Worm (Caenorhabditis elegans) whole organism, mixed stage, embryonic: ENCODE data around the gene srv-9.
A peak's percentile ranks its signal among the peaks of the same experiment; 100 is the strongest.

Experiments used
- M03D4.4 ChIP-seq: sonication (generic microtip); optimal IDR thresholded peaks from 2 replicates; lab custom pipeline; 2017; ENCODE audit warnings: mild to moderate bottlenecking, missing genetic modification characterization, missing compliant biosample characterization
- bed-3 ChIP-seq: fragments of 200-800 bp; sonication (Bioruptor generic); optimal IDR thresholded peaks from 3 replicates; lab custom pipeline; 2018; ENCODE audit warnings: mild to moderate bottlenecking, missing genetic modification characterization, moderate library complexity, missing compliant biosample characterization
- ceh-43 ChIP-seq: fragments of 200-800 bp; sonication (Bioruptor generic); optimal IDR thresholded peaks from 2 replicates; lab custom pipeline; 2018; ENCODE audit warnings: mild to moderate bottlenecking, missing genetic modification characterization, moderate library complexity, missing compliant biosample characterization
- ceh-83 ChIP-seq: fragments of 200-800 bp; sonication (Bioruptor generic); optimal IDR thresholded peaks from 2 replicates; lab custom pipeline; 2018; ENCODE audit warnings: mild to moderate bottlenecking, missing genetic modification characterization, missing compliant biosample characterization
- cnd-1 ChIP-seq: fragments of 200-800 bp; sonication (Bioruptor generic); optimal IDR thresholded peaks from 2 replicates; lab custom pipeline; 2018; ENCODE audit warnings: mild to moderate bottlenecking, missing genetic modification characterization, missing compliant biosample characterization
- elt-1 ChIP-seq: sonication (generic microtip); optimal IDR thresholded peaks from 2 replicates; lab custom pipeline; 2017; ENCODE audit warnings: missing genetic modification characterization, mild to moderate bottlenecking, missing compliant biosample characterization, antibody characterized with exemption, moderate library complexity, borderline replicate concordance; ENCODE audit not compliant: insufficient read depth
- elt-3 ChIP-seq: fragments of 150-350 bp; optimal IDR thresholded peaks from 2 replicates; lab custom pipeline; 2014; ENCODE audit warnings: missing biosample characterization, missing genetic modification characterization
- ham-2 ChIP-seq: fragments of 200-800 bp; sonication (Bioruptor generic); optimal IDR thresholded peaks from 2 replicates; lab custom pipeline; 2018; ENCODE audit warnings: mild to moderate bottlenecking, missing genetic modification characterization, missing compliant biosample characterization
- hlh-1 ChIP-seq: fragments of 150-350 bp; optimal IDR thresholded peaks from 2 replicates; lab custom pipeline; 2014; ENCODE audit warnings: missing biosample characterization, missing genetic modification reagents, missing genetic modification characterization
- mep-1 ChIP-seq: fragments of 150-350 bp; optimal IDR thresholded peaks from 2 replicates; lab custom pipeline; 2017; ENCODE audit warnings: missing biosample characterization, missing genetic modification reagents, missing genetic modification characterization, inconsistent platforms
- mls-2 ChIP-seq: sonication (generic microtip); optimal IDR thresholded peaks from 2 replicates; lab custom pipeline; 2016; ENCODE audit warnings: mild to moderate bottlenecking, missing genetic modification characterization, moderate library complexity, missing compliant biosample characterization
- nhr-2 ChIP-seq: fragments of 150-350 bp; optimal IDR thresholded peaks from 2 replicates; lab custom pipeline; 2014; ENCODE audit warnings: missing biosample characterization, missing genetic modification characterization
- pha-4 ChIP-seq: fragments of 150-350 bp; optimal IDR thresholded peaks from 2 replicates; lab custom pipeline; 2018; ENCODE audit warnings: missing biosample characterization, missing genetic modification reagents, missing genetic modification characterization
- sem-2 ChIP-seq: fragments of 200-800 bp; sonication (Bioruptor generic); optimal IDR thresholded peaks from 2 replicates; lab custom pipeline; 2018; ENCODE audit warnings: mild to moderate bottlenecking, missing genetic modification characterization, missing compliant biosample characterization
- sptf-1 ChIP-seq: sonication (generic microtip); optimal IDR thresholded peaks from 2 replicates; lab custom pipeline; 2017; ENCODE audit warnings: mild to moderate bottlenecking, missing genetic modification characterization, moderate library complexity, missing compliant biosample characterization
- unc-62 ChIP-seq: fragments of 150-350 bp; optimal IDR thresholded peaks from 2 replicates; lab custom pipeline; 2014; ENCODE audit warnings: missing biosample characterization, missing genetic modification reagents, missing genetic modification characterization
- zip-8 ChIP-seq: fragments of 150-350 bp; optimal IDR thresholded peaks from 2 replicates; lab custom pipeline; 2014; ENCODE audit warnings: missing biosample characterization, missing genetic modification characterization

srv-9 gene

DNA sequence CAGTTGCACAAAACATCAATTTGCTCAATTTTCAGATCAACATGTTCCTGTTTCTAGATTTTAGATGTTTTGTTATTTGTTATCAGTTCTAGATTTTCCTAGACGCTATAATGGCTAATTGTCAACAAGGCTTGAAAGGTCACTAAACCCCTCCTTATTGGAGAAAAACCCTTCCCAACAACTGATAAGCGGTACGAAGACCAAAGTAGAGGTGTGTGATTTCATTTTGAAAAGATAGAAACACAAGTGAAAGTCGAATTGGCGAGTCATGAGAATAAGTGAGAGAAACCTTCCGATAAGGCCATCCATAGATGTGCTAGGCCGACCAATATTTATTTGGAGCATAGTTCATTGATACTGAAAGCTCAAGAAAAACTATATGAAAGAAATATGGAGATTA, 49.3 kb downstream of the srv-9 start:
- TF ChIP-seq bed-3 (GFP tag; lab: Kevin White, UChicago) (no peak), pha-4 (tag; lab: Kevin White, UChicago) (no peak), cnd-1 (tag; lab: Kevin White, UChicago) (no peak), elt-3 (no peak), mls-2 (tag; lab: Kevin White, UChicago) (no peak)

DNA sequence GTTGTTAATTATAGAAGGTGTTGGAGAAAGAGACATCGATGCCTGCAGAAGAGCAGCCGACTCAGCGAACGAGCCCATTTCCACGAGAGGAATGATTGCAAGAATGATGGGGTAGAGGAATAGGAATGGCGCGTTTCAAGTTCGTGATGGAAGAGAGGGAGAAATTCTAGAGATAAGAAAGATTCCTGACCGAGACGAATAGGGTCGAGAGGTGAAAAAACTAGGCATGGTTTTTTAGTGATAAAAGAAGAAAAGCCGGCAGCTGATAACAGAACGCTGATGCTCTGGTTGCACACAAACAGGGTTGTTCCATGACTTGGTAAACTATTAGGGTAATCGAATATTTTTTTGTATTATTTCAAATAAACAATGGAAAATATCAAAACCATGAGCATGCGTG, 50.1 kb downstream of the srv-9 start:
- TF ChIP-seq ham-2 (GFP tag; lab: Kevin White, UChicago) (no peak), ceh-43 (no peak), unc-62 (GFP tag; lab: Kevin White, UChicago) (no peak)

DNA sequence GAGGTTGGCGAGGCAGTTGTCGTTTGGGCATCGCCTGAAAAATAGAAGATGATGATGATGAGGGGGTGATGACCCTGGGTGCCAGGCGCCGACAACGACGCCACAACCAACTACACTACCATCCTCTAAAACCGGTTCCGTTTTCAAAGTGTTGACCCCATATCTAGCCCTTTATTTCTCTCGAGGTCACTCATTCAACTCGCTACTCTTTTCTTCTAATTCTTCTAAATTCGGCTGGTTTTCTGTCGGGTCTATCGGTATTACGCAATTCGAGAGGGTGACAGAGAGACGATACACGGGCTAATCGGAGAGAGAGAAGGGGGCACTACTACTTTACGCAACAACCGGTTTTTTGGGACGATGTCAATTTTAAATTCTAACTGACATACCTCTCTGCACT, 51.6 kb downstream of the srv-9 start:
- TF ChIP-seq unc-62 (GFP tag; lab: Kevin White, UChicago) (peak; percentile 7), hlh-1 (tag; lab: Kevin White, UChicago) (no peak), ceh-83 (GFP tag; lab: Kevin White, UChicago) (no peak), sptf-1 (tag; lab: Kevin White, UChicago) (no peak), bed-3 (GFP tag; lab: Kevin White, UChicago) (no peak), elt-1 (no peak), M03D4.4 (tag; lab: Kevin White, UChicago) (no peak), sem-2 (GFP tag; lab: Kevin White, UChicago) (no peak), nhr-2 (tag; lab: Kevin White, UChicago) (peak; percentile 20), mep-1 (tag; lab: Kevin White, UChicago) (no peak), zip-8 (tag; lab: Kevin White, UChicago) (peak; percentile 86)
